Worm (Caenorhabditis elegans) whole organism, midembryonic: Measurements from ENCODE around the gene C16C10.1.

Experiments
- T22C8.4 ChIP-seq: fragments of 200-800 bp; sonication (Bioruptor generic); IDR thresholded peaks from 2 replicates; pipeline ENCODE4 v1.3.6; 2022; ENCODE audit warnings: missing genetic modification characterization, missing compliant biosample characterization
- klf-2 ChIP-seq: fragments of 200-800 bp; sonication (Bioruptor generic); conservative IDR thresholded peaks from 2 replicates; pipeline ENCODE4 v1.3.6; 2022; ENCODE audit warnings: missing genetic modification reagents, missing genetic modification characterization, missing compliant biosample characterization

ce11 chrIII:4134059-4134458, 47.2 kb downstream of the C16C10.1 start:
- TF ChIP-seq T22C8.4 = no peak
- TF ChIP-seq klf-2 = no peak
